Worm (Caenorhabditis elegans): ENCODE results near the gene T08B6.9.

- TF ChIP-seq ztf-11 (tag; optimal IDR thresholded peaks at IDR 0.05) (no peak), pqm-1 (tag; optimal IDR thresholded peaks at IDR 0.05) (no peak), lin-39 (tag; optimal IDR thresholded peaks at IDR 0.05) (no peak), nhr-41 (GFP tag; IDR thresholded peaks at IDR 0.05) (no peak)
These were observed 43.5 kb downstream of the T08B6.9 start, which contains the start of gene str-153 for ce11 chrIV:4934103-4934502.
